Fruit fly (Drosophila melanogaster) whole organism, embryonic: ENCODE measurements around the gene CG15196.

Experiments used
- CG10147 ChIP-seq: fragments of 200-800 bp; sonication (Bioruptor generic); optimal IDR thresholded peaks from 2 replicates; lab custom pipeline; 2019; ENCODE audit warnings: missing biosample characterization, mild to moderate bottlenecking, missing genetic modification characterization, moderate library complexity
- CG11247 ChIP-seq: fragments of 200-800 bp; sonication (Bioruptor generic); IDR thresholded peaks from 2 replicates; pipeline ENCODE4 v1.3.6; 2022; ENCODE audit warnings: missing biosample characterization, missing genetic modification characterization
- CG11696 ChIP-seq: fragments of 200-800 bp; sonication (Bioruptor generic); IDR thresholded peaks from 2 replicates; pipeline ENCODE4 v1.3.6; 2022; ENCODE audit warnings: missing biosample characterization, missing genetic modification characterization
- CG14014 ChIP-seq: fragments of 200-800 bp; sonication (Bioruptor generic); IDR thresholded peaks from 2 replicates; pipeline ENCODE4 v1.3.6; 2022; ENCODE audit warnings: missing biosample characterization, missing genetic modification characterization
- CG17912 ChIP-seq: fragments of 200-800 bp; sonication (Bioruptor generic); optimal IDR thresholded peaks from 2 replicates; lab custom pipeline; 2018; ENCODE audit warnings: missing biosample characterization, mild to moderate bottlenecking, missing genetic modification characterization
- CG18599 ChIP-seq: fragments of 200-800 bp; sonication (Bioruptor generic); optimal IDR thresholded peaks from 3 replicates; lab custom pipeline; 2017; ENCODE audit warnings: missing biosample characterization, missing genetic modification characterization, mild to moderate bottlenecking, moderate library complexity, missing genetic modification reagents
- CG4820 ChIP-seq: fragments of 200-800 bp; sonication (Bioruptor generic); optimal IDR thresholded peaks from 3 replicates; lab custom pipeline; 2016; ENCODE audit warnings: missing biosample characterization, missing genetic modification characterization
- CG5245 ChIP-seq: fragments of 200-800 bp; sonication (Bioruptor generic); optimal IDR thresholded peaks from 3 replicates; lab custom pipeline; 2016; ENCODE audit warnings: missing biosample characterization, missing genetic modification characterization
- CG6654 ChIP-seq: fragments of 200-800 bp; sonication (Bioruptor generic); optimal IDR thresholded peaks from 2 replicates; lab custom pipeline; 2017; ENCODE audit warnings: missing biosample characterization, mild to moderate bottlenecking, missing genetic modification characterization
- CG6683 ChIP-seq: fragments of 200-800 bp; sonication (Bioruptor generic); optimal IDR thresholded peaks from 2 replicates; lab custom pipeline; 2017; ENCODE audit warnings: missing biosample characterization, mild to moderate bottlenecking, missing genetic modification characterization, missing genetic modification reagents
- CG7839 ChIP-seq: fragments of 200-800 bp; sonication (Bioruptor generic); optimal IDR thresholded peaks from 3 replicates; lab custom pipeline; 2018; ENCODE audit warnings: missing biosample characterization, mild to moderate bottlenecking, missing genetic modification characterization, moderate library complexity
- CG8359 ChIP-seq: fragments of 200-800 bp; sonication (Bioruptor generic); optimal IDR thresholded peaks from 2 replicates; lab custom pipeline; 2017; ENCODE audit warnings: missing biosample characterization, mild to moderate bottlenecking, missing genetic modification characterization, borderline replicate concordance
- CG9876 ChIP-seq: fragments of 200-800 bp; sonication (Bioruptor generic); optimal IDR thresholded peaks from 2 replicates; lab custom pipeline; 2016; ENCODE audit warnings: missing biosample characterization, missing genetic modification characterization
- D ChIP-seq, 2 experiments: fragments of 200-800 bp in 1 of 2; fragments of >200 bp in 1 of 2; sonication (Bioruptor generic) in 1 of 2; optimal IDR thresholded peaks; 2 replicates in 1 of 2; 3 replicates in 1 of 2; lab custom pipeline; 2017; ENCODE audit warnings: mild to moderate bottlenecking in 1 of 2, missing biosample characterization in 1 of 2, missing genetic modification characterization in 1 of 2, missing genetic modification reagents in 1 of 2
- D19B ChIP-seq: fragments of 200-800 bp; sonication (Bioruptor generic); optimal IDR thresholded peaks from 2 replicates; lab custom pipeline; 2017; ENCODE audit warnings: missing biosample characterization, mild to moderate bottlenecking, missing genetic modification characterization
- Dad ChIP-seq: fragments of 200-800 bp; sonication (Bioruptor generic); optimal IDR thresholded peaks from 3 replicates; lab custom pipeline; 2016; ENCODE audit warnings: missing biosample characterization, missing genetic modification characterization
- Dbx ChIP-seq: fragments of 200-800 bp; sonication (Bioruptor generic); IDR thresholded peaks from 3 replicates; pipeline ENCODE4 v1.3.6; 2022; ENCODE audit warnings: missing biosample characterization, missing genetic modification characterization
- Dfd ChIP-seq, 2 experiments: fragments of >200 bp; optimal IDR thresholded peaks; 2 replicates each; lab custom pipeline; 2017; ENCODE audit warnings: missing biosample characterization in 2 of 2, missing genetic modification characterization in 2 of 2
- Dll ChIP-seq: fragments of 200-800 bp; sonication (Bioruptor generic); IDR thresholded peaks from 4 replicates; pipeline ENCODE4 v1.3.6; 2022; ENCODE audit warnings: missing biosample characterization, missing genetic modification characterization; ENCODE audit not compliant: partially characterized antibody
- Dp ChIP-seq: fragments of 200-800 bp; sonication (Bioruptor generic); optimal IDR thresholded peaks from 2 replicates; lab custom pipeline; 2018; ENCODE audit warnings: missing biosample characterization, mild to moderate bottlenecking, missing genetic modification characterization, moderate library complexity
- ERR ChIP-seq: fragments of 200-800 bp; sonication (Bioruptor generic); optimal IDR thresholded peaks from 2 replicates; lab custom pipeline; 2016; ENCODE audit warnings: missing biosample characterization, missing genetic modification characterization
- Elba2 ChIP-seq: fragments of 200-800 bp; sonication (Bioruptor generic); optimal IDR thresholded peaks from 3 replicates; lab custom pipeline; 2016; ENCODE audit warnings: missing biosample characterization, missing genetic modification characterization
- Fer2 ChIP-seq: fragments of 200-800 bp; sonication (Bioruptor generic); optimal IDR thresholded peaks from 2 replicates; lab custom pipeline; 2018; ENCODE audit warnings: missing biosample characterization, mild to moderate bottlenecking, missing genetic modification characterization, moderate library complexity
- Hr39 ChIP-seq: fragments of >200 bp; optimal IDR thresholded peaks from 2 replicates; lab custom pipeline; 2017
- Jarid2 ChIP-seq: fragments of 200-800 bp; sonication (Bioruptor generic); optimal IDR thresholded peaks from 3 replicates; lab custom pipeline; 2017; ENCODE audit warnings: mild to moderate bottlenecking, missing biosample characterization, missing genetic modification reagents, missing genetic modification characterization
- Mrtf ChIP-seq: fragments of 200-800 bp; sonication (Bioruptor generic); IDR thresholded peaks from 3 replicates; pipeline ENCODE4 v1.3.6; 2022; ENCODE audit warnings: missing biosample characterization, missing genetic modification characterization
- NK7.1 ChIP-seq: fragments of 200-800 bp; sonication (Bioruptor generic); optimal IDR thresholded peaks from 3 replicates; lab custom pipeline; 2016; ENCODE audit warnings: missing biosample characterization, missing genetic modification characterization
- NfI ChIP-seq: fragments of 200-800 bp; sonication (Bioruptor generic); optimal IDR thresholded peaks from 3 replicates; lab custom pipeline; 2018; ENCODE audit warnings: missing biosample characterization, mild to moderate bottlenecking, missing genetic modification characterization, moderate library complexity
- Optix ChIP-seq: fragments of 200-800 bp; sonication (Bioruptor generic); IDR thresholded peaks from 3 replicates; pipeline ENCODE4 v1.3.6; 2022; ENCODE audit warnings: missing biosample characterization, missing genetic modification characterization
- PHDP ChIP-seq: fragments of 200-800 bp; sonication (Bioruptor generic); optimal IDR thresholded peaks from 3 replicates; lab custom pipeline; 2018; ENCODE audit warnings: missing biosample characterization, mild to moderate bottlenecking, missing genetic modification characterization, moderate library complexity
- bcd ChIP-seq: fragments of 200-800 bp; sonication (Bioruptor generic); optimal IDR thresholded peaks from 2 replicates; lab custom pipeline; 2017; ENCODE audit warnings: missing biosample characterization, mild to moderate bottlenecking, missing genetic modification characterization
- cg ChIP-seq: fragments of 200-800 bp; sonication (Bioruptor generic); optimal IDR thresholded peaks from 3 replicates; lab custom pipeline; 2019; ENCODE audit warnings: missing biosample characterization, mild to moderate bottlenecking, missing genetic modification characterization, moderate library complexity
- croc ChIP-seq: fragments of 200-800 bp; sonication (Bioruptor generic); conservative IDR thresholded peaks from 3 replicates; pipeline ENCODE4 v1.3.6; 2022; ENCODE audit warnings: missing biosample characterization, missing genetic modification characterization
- en ChIP-seq: fragments of 200-800 bp; sonication (Bioruptor generic); optimal IDR thresholded peaks from 2 replicates; lab custom pipeline; 2016; ENCODE audit warnings: missing biosample characterization, missing genetic modification characterization
- exex ChIP-seq: fragments of 200-800 bp; sonication (Bioruptor generic); optimal IDR thresholded peaks from 4 replicates; lab custom pipeline; 2018; ENCODE audit warnings: missing biosample characterization, mild to moderate bottlenecking, missing genetic modification characterization, moderate library complexity
- fd3F ChIP-seq: fragments of 200-800 bp; sonication (Bioruptor generic); optimal IDR thresholded peaks from 2 replicates; lab custom pipeline; 2018; ENCODE audit warnings: missing biosample characterization, mild to moderate bottlenecking, missing genetic modification characterization, moderate library complexity
- ftz-f1 ChIP-seq: fragments of 200-800 bp; sonication (Bioruptor generic); optimal IDR thresholded peaks from 2 replicates; lab custom pipeline; 2016; ENCODE audit warnings: missing biosample characterization, missing genetic modification characterization
- h ChIP-seq: fragments of >200 bp; optimal IDR thresholded peaks from 2 replicates; lab custom pipeline; 2017
- ind ChIP-seq: fragments of 200-800 bp; sonication (Bioruptor generic); optimal IDR thresholded peaks from 3 replicates; lab custom pipeline; 2016; ENCODE audit warnings: missing biosample characterization, missing genetic modification characterization
- jigr1 ChIP-seq: fragments of 200-800 bp; sonication (Bioruptor generic); IDR thresholded peaks from 3 replicates; pipeline ENCODE4 v1.3.6; 2022; ENCODE audit warnings: missing biosample characterization, missing genetic modification characterization
- lilli ChIP-seq: fragments of 200-800 bp; sonication (Bioruptor generic); optimal IDR thresholded peaks from 3 replicates; lab custom pipeline; 2016; ENCODE audit warnings: missing biosample characterization, missing genetic modification characterization
- mld ChIP-seq: fragments of 200-800 bp; sonication (Bioruptor generic); IDR thresholded peaks from 3 replicates; pipeline ENCODE4 v1.3.6; 2022; ENCODE audit warnings: missing biosample characterization, missing genetic modification characterization; ENCODE audit not compliant: partially characterized antibody
- nmo ChIP-seq: fragments of 200-800 bp; sonication (Bioruptor generic); optimal IDR thresholded peaks from 2 replicates; lab custom pipeline; 2018; ENCODE audit warnings: missing biosample characterization, mild to moderate bottlenecking, missing genetic modification characterization, moderate library complexity
- pan ChIP-seq, 4 experiments: fragments of >200 bp in 3 of 4; fragments of 200-800 bp in 1 of 4; sonication (Bioruptor generic) in 1 of 4; optimal IDR thresholded peaks in 3 of 4; IDR thresholded peaks in 1 of 4; 2 replicates each; pipeline versions ENCODE4 v1.3.6 to Lab custom; 2017 to 2022; ENCODE audit warnings: missing biosample characterization in 2 of 4, missing genetic modification characterization in 2 of 4, mixed read lengths in 1 of 4
- salm ChIP-seq: fragments of 200-800 bp; sonication (Bioruptor generic); optimal IDR thresholded peaks from 2 replicates; lab custom pipeline; 2018; ENCODE audit warnings: missing biosample characterization, mild to moderate bottlenecking, missing genetic modification characterization
- sc ChIP-seq, 3 experiments: fragments of >200 bp in 2 of 3; fragments of 200-800 bp in 1 of 3; sonication (Bioruptor generic) in 1 of 3; optimal IDR thresholded peaks; 2 replicates in 2 of 3; 3 replicates in 1 of 3; lab custom pipeline; 2017; ENCODE audit warnings: mild to moderate bottlenecking in 1 of 3, missing biosample characterization in 1 of 3, missing genetic modification characterization in 1 of 3, missing genetic modification reagents in 1 of 3
- tx ChIP-seq: fragments of 200-800 bp; sonication (Bioruptor generic); optimal IDR thresholded peaks from 2 replicates; lab custom pipeline; 2016; ENCODE audit warnings: missing biosample characterization, missing genetic modification characterization
- zen2 ChIP-seq: fragments of 200-800 bp; sonication (Bioruptor generic); IDR thresholded peaks from 3 replicates; pipeline ENCODE4 v1.3.6; 2022; ENCODE audit warnings: missing biosample characterization, missing genetic modification characterization; ENCODE audit not compliant: partially characterized antibody
- zf30C ChIP-seq: fragments of 200-800 bp; sonication (Bioruptor generic); optimal IDR thresholded peaks from 3 replicates; lab custom pipeline; 2018; ENCODE audit warnings: missing biosample characterization, mild to moderate bottlenecking, missing genetic modification characterization

CG15196 gene

dm6 chrX:11384023-11384444, 25.7 kb upstream of the CG15196 start (continued):
- TF ChIP-seq Dad (GFP tag; lab: Kevin White, UChicago): peak; percentile 17
- TF ChIP-seq bcd (GFP tag; lab: Kevin White, UChicago): peak; percentile 72
- TF ChIP-seq D (optimal IDR thresholded peaks at IDR 0.05; lab: Kevin White, UChicago): no peak
- no peak for TF ChIP-seq D (GFP tag; optimal IDR thresholded peaks at IDR 0.05; lab: Kevin White, UChicago)
- TF ChIP-seq Optix (GFP tag; lab: Robert Waterston, UW): peak; percentile 57; the same call in 1 of the 3 replicates
- TF ChIP-seq tx (GFP tag; lab: Kevin White, UChicago): peak; percentile 7
- TF ChIP-seq salm (tag; lab: Kevin White, UChicago): no peak
- TF ChIP-seq CG8359: no peak
- no peak for TF ChIP-seq en (GFP tag; lab: Kevin White, UChicago)
- no peak for TF ChIP-seq sc (optimal IDR thresholded peaks at IDR 0.05; lab: Kevin White, UChicago)
- no peak for TF ChIP-seq sc (GFP tag; optimal IDR thresholded peaks at IDR 0.05; lab: Kevin White, UChicago)
- no peak for TF ChIP-seq Dfd (GFP tag; optimal IDR thresholded peaks at IDR 0.05; lab: Kevin White, UChicago)
- no peak for TF ChIP-seq Dp (GFP tag; lab: Kevin White, UChicago)
- TF ChIP-seq Dll: no peak
- peak; percentile 2 for TF ChIP-seq NK7.1 (GFP tag; lab: Kevin White, UChicago)
- TF ChIP-seq D19B: peak; percentile 36
- peak; percentile 32; the same call in 2 of the 3 replicates for TF ChIP-seq croc (GFP tag; lab: Robert Waterston, UW)
- no peak for TF ChIP-seq CG6654 (GFP tag; lab: Kevin White, UChicago)
- peak; percentile 90 for TF ChIP-seq CG14014 (GFP tag; lab: Robert Waterston, UW)
- TF ChIP-seq fd3F (GFP tag; lab: Kevin White, UChicago): peak; percentile 73
- TF ChIP-seq pan (optimal IDR thresholded peaks at IDR 0.05; lab: Kevin White, UChicago): no peak
- TF ChIP-seq pan (GFP tag; optimal IDR thresholded peaks at IDR 0.05 in 1 of 2, IDR thresholded peaks at IDR 0.05 in 1 of 2): peak in 1 of 2 experiments; percentile 77
- peak; percentile 81 for TF ChIP-seq CG11247 (GFP tag; lab: Robert Waterston, UW)
- peak; percentile 38 for TF ChIP-seq Fer2
- TF ChIP-seq ind (GFP tag; lab: Kevin White, UChicago): peak; percentile 75
- TF ChIP-seq PHDP: peak; percentile 71
- TF ChIP-seq ERR (GFP tag; lab: Kevin White, UChicago): peak; percentile 2
- peak; percentile 74; the same call in 1 of the 3 replicates for TF ChIP-seq Mrtf (GFP tag; lab: Robert Waterston, UW)
- no peak for TF ChIP-seq CG9876 (GFP tag; lab: Kevin White, UChicago)
- peak; percentile 21 for TF ChIP-seq exex (tag; lab: Kevin White, UChicago)
- TF ChIP-seq jigr1 (GFP tag; lab: Robert Waterston, UW): peak; percentile 46; the same call in 1 of the 3 replicates
- peak; percentile 42 for TF ChIP-seq CG6683 (GFP tag; lab: Kevin White, UChicago)
- TF ChIP-seq h (lab: Kevin White, UChicago): no peak
- peak; percentile 68 for TF ChIP-seq CG10147 (GFP tag; lab: Kevin White, UChicago)
- TF ChIP-seq ftz-f1 (GFP tag; lab: Kevin White, UChicago): no peak
- TF ChIP-seq CG5245 (GFP tag; lab: Kevin White, UChicago): no peak
- no peak for TF ChIP-seq mld
- peak; percentile 90 for TF ChIP-seq CG18599 (GFP tag; lab: Kevin White, UChicago)
- TF ChIP-seq CG17912 (GFP tag; lab: Kevin White, UChicago): no peak
- TF ChIP-seq Hr39 (lab: Kevin White, UChicago): no peak
- TF ChIP-seq cg (GFP tag; lab: Kevin White, UChicago): no peak
- TF ChIP-seq zen2 (GFP tag; lab: Robert Waterston, UW): no peak
- TF ChIP-seq CG7839: peak; percentile 83
- TF ChIP-seq zf30C (GFP tag; lab: Kevin White, UChicago): no peak
- TF ChIP-seq CG4820: peak; percentile 32
- peak; percentile 54 for TF ChIP-seq nmo (GFP tag; lab: Kevin White, UChicago)
- TF ChIP-seq CG11696: peak; percentile 34; the same call in 1 of the 2 replicates
- peak; percentile 22 for TF ChIP-seq Jarid2 (GFP tag; lab: Kevin White, UChicago)
- TF ChIP-seq NfI (GFP tag; lab: Kevin White, UChicago): peak; percentile 69
- TF ChIP-seq lilli (GFP tag; lab: Kevin White, UChicago): peak; percentile 86
- TF ChIP-seq Dbx (GFP tag; lab: Robert Waterston, UW): peak; percentile 91
- no peak for TF ChIP-seq Elba2 (GFP tag; lab: Kevin White, UChicago)
